Worm (Caenorhabditis elegans) whole organism, midembryonic: ENCODE measurements around the gene cutl-29.

ENCODE experiments used
- T22C8.4 ChIP-seq: fragments of 200-800 bp; sonication (Bioruptor generic); IDR thresholded peaks from 2 replicates; pipeline ENCODE4 v1.3.6; 2022; ENCODE audit warnings: missing genetic modification characterization, missing compliant biosample characterization
- cog-1 ChIP-seq: sonication (generic microtip); optimal IDR thresholded peaks from 2 replicates; lab custom pipeline; 2016; ENCODE audit warnings: missing genetic modification characterization, missing compliant biosample characterization
- flt-1 ChIP-seq: fragments of 200-800 bp; sonication (Bioruptor generic); IDR thresholded peaks from 2 replicates; pipeline ENCODE4 v1.3.6; 2022; ENCODE audit warnings: missing genetic modification characterization, missing compliant biosample characterization
- klf-2 ChIP-seq: fragments of 200-800 bp; sonication (Bioruptor generic); conservative IDR thresholded peaks from 2 replicates; pipeline ENCODE4 v1.3.6; 2022; ENCODE audit warnings: missing genetic modification reagents, missing genetic modification characterization, missing compliant biosample characterization
- med-1 ChIP-seq: sonication (generic microtip); optimal IDR thresholded peaks from 2 replicates; lab custom pipeline; 2017; ENCODE audit warnings: missing genetic modification characterization, mild to moderate bottlenecking, missing compliant biosample characterization, antibody characterized with exemption, missing genetic modification reagents; ENCODE audit not compliant: insufficient read depth
- ref-1 ChIP-seq: fragments of 200-800 bp; sonication (Bioruptor generic); conservative IDR thresholded peaks from 2 replicates; pipeline ENCODE4 v1.3.6; 2022; ENCODE audit warnings: missing genetic modification reagents, missing genetic modification characterization, missing compliant biosample characterization
- tab-1 ChIP-seq: fragments of 200-800 bp; sonication (Bioruptor generic); IDR thresholded peaks from 2 replicates; pipeline ENCODE4 v1.3.6; 2022; ENCODE audit warnings: missing genetic modification characterization, missing compliant biosample characterization
- ztf-23 ChIP-seq: fragments of 200-800 bp; sonication (Bioruptor generic); IDR thresholded peaks from 2 replicates; pipeline ENCODE4 v1.3.6; 2022; ENCODE audit warnings: missing genetic modification reagents, missing genetic modification characterization, missing compliant biosample characterization
- ztf-29 ChIP-seq: fragments of 200-800 bp; sonication (Bioruptor generic); IDR thresholded peaks from 2 replicates; pipeline ENCODE4 v1.3.6; 2022; ENCODE audit warnings: missing genetic modification reagents, missing genetic modification characterization, missing compliant biosample characterization

cutl-29 gene

ce11 chrX:8270971-8271553 is at the start of gene cutl-29:
cutl-29 (minus strand) TSS chrX:8271021.
- TF ChIP-seq ref-1 (GFP tag; lab: Robert Waterston, UW) = no peak

- TF ChIP-seq tab-1 (GFP tag; lab: Robert Waterston, UW) = no peak
- no peak for TF ChIP-seq cog-1 (tag; lab: Kevin White, UChicago)
- TF ChIP-seq ztf-23 = no peak
- no peak for TF ChIP-seq ref-1 (GFP tag; lab: Robert Waterston, UW)
- TF ChIP-seq klf-2 (GFP tag; lab: Robert Waterston, UW) = no peak
- no peak for TF ChIP-seq med-1
- TF ChIP-seq ztf-29 (GFP tag; lab: Robert Waterston, UW) = no peak
- TF ChIP-seq flt-1 = no peak
- no peak for TF ChIP-seq T22C8.4 (GFP tag; lab: Robert Waterston, UW)
Measured at ce11 chrX:8318950-8319349, 48.1 kb upstream of the cutl-29 start, which contains the start of gene srh-11. srh-11 (minus strand) TSS chrX:8319050.

- TF ChIP-seq T22C8.4 (GFP tag; lab: Robert Waterston, UW) = no peak
- no peak for TF ChIP-seq ztf-23
- TF ChIP-seq cog-1 (tag; lab: Kevin White, UChicago) = no peak
- TF ChIP-seq flt-1 = no peak
- no peak for TF ChIP-seq ref-1 (GFP tag; lab: Robert Waterston, UW)
- TF ChIP-seq klf-2 (GFP tag; lab: Robert Waterston, UW) = no peak
- no peak for TF ChIP-seq med-1
Measured at ce11 chrX:8311590-8311989, 40.8 kb upstream of the cutl-29 start.

ce11 chrX:8310747-8311146 is 39.9 kb upstream of the cutl-29 start:
- TF ChIP-seq ref-1 (GFP tag; lab: Robert Waterston, UW) (no peak), ztf-23 (no peak), tab-1 (GFP tag; lab: Robert Waterston, UW) (no peak), med-1 (no peak)

- no peak for TF ChIP-seq ztf-23
- no peak for TF ChIP-seq tab-1 (GFP tag; lab: Robert Waterston, UW)
- TF ChIP-seq klf-2 (GFP tag; lab: Robert Waterston, UW) = no peak
- no peak for TF ChIP-seq T22C8.4 (GFP tag; lab: Robert Waterston, UW)
- no peak for TF ChIP-seq flt-1
- no peak for TF ChIP-seq ref-1 (GFP tag; lab: Robert Waterston, UW)
Measured at ce11 chrX:8308491-8308890, 37.7 kb upstream of the cutl-29 start.

- TF ChIP-seq med-1 = no peak
- no peak for TF ChIP-seq tab-1 (GFP tag; lab: Robert Waterston, UW)
- no peak for TF ChIP-seq cog-1 (tag; lab: Kevin White, UChicago)
- TF ChIP-seq ztf-29 (GFP tag; lab: Robert Waterston, UW) = no peak
- TF ChIP-seq klf-2 (GFP tag; lab: Robert Waterston, UW) = no peak
Measured at ce11 chrX:8307600-8307999, 36.8 kb upstream of the cutl-29 start, which contains the start of gene R09F10.5. R09F10.5 (minus strand) TSS chrX:8307700.

ce11 chrX:8302803-8303202 is 32.0 kb upstream of the cutl-29 start:
- TF ChIP-seq med-1 (no peak), ztf-29 (GFP tag; lab: Robert Waterston, UW) (no peak), flt-1 (no peak), cog-1 (tag; lab: Kevin White, UChicago) (no peak), tab-1 (GFP tag; lab: Robert Waterston, UW) (no peak)

- TF ChIP-seq flt-1 = no peak
Measured at ce11 chrX:8302299-8302698, 31.5 kb upstream of the cutl-29 start, which contains the start of gene inx-5. inx-5 (minus strand) TSS chrX:8302399.

- TF ChIP-seq ref-1 (GFP tag; lab: Robert Waterston, UW) (no peak), flt-1 (no peak), klf-2 (GFP tag; lab: Robert Waterston, UW) (no peak), ztf-29 (GFP tag; lab: Robert Waterston, UW) (no peak), T22C8.4 (GFP tag; lab: Robert Waterston, UW) (no peak), ztf-23 (no peak), med-1 (no peak), cog-1 (tag; lab: Kevin White, UChicago) (no peak)
Measured at ce11 chrX:8299554-8299953, 28.7 kb upstream of the cutl-29 start, which contains the start of gene ced-13. ced-13 (minus strand) TSS chrX:8299654.

- TF ChIP-seq T22C8.4 (GFP tag; lab: Robert Waterston, UW) = no peak
- TF ChIP-seq klf-2 (GFP tag; lab: Robert Waterston, UW) = no peak
- TF ChIP-seq tab-1 (GFP tag; lab: Robert Waterston, UW) = no peak
- TF ChIP-seq cog-1 (tag; lab: Kevin White, UChicago) = no peak
- no peak for TF ChIP-seq ref-1 (GFP tag; lab: Robert Waterston, UW)
- no peak for TF ChIP-seq ztf-23
- TF ChIP-seq ztf-29 (GFP tag; lab: Robert Waterston, UW) = no peak
- TF ChIP-seq flt-1 = no peak
- TF ChIP-seq med-1 = no peak
Measured at ce11 chrX:8297333-8297732, 26.5 kb upstream of the cutl-29 start.

ce11 chrX:8294586-8294985 is 23.8 kb upstream of the cutl-29 start, which contains the start of gene R09F10.3:
R09F10.3 (plus strand) TSS chrX:8294625.
- TF ChIP-seq ztf-23 = no peak
- TF ChIP-seq klf-2 (GFP tag; lab: Robert Waterston, UW) = no peak
- no peak for TF ChIP-seq cog-1 (tag; lab: Kevin White, UChicago)
